Worm (Caenorhabditis elegans): ENCODE results near the gene F38H4.4.

ce11 chrIV:11803044-11803443 is 45.0 kb upstream of the F38H4.4 start, which contains the start of gene H01G02.4:
- TF ChIP-seq aly-2 (tag; optimal IDR thresholded peaks at IDR 0.05): no peak
- TF ChIP-seq ama-1 (optimal IDR thresholded peaks at IDR 0.05): no peak
- TF ChIP-seq mep-1 (tag; optimal IDR thresholded peaks at IDR 0.05): no peak
- no peak for TF ChIP-seq ZK546.5 (tag; optimal IDR thresholded peaks at IDR 0.05)
- no peak for TF ChIP-seq unc-62 (GFP tag; optimal IDR thresholded peaks at IDR 0.05 in 1 of 2)
- TF ChIP-seq unc-62 (tag; optimal IDR thresholded peaks at IDR 0.05): no peak
- no peak for TF ChIP-seq pha-4 (GFP tag; IDR thresholded peaks at IDR 0.05)
- TF ChIP-seq pha-4 (tag; optimal IDR thresholded peaks at IDR 0.05): no peak
- no peak for TF ChIP-seq fkh-10 (GFP tag; optimal IDR thresholded peaks at IDR 0.05)
- TF ChIP-seq unc-39 (tag; optimal IDR thresholded peaks at IDR 0.05): no peak
- no peak for TF ChIP-seq cey-2 (tag; optimal IDR thresholded peaks at IDR 0.05; ENCODE audit: borderline replicate concordance, insufficient read depth)

All from whole organism, L4 larva.